Fruit fly (Drosophila melanogaster) whole organism: Measurements from ENCODE around the gene CG10165.

Experiments used
- CG8478 ChIP-seq: fragments of >200 bp; optimal IDR thresholded peaks from 2 replicates; lab custom pipeline; 2018; ENCODE audit warnings: inconsistent platforms
- psq ChIP-seq: fragments of >200 bp; optimal IDR thresholded peaks from 2 replicates; lab custom pipeline; 2017
- usp ChIP-seq: fragments of >200 bp; optimal IDR thresholded peaks from 2 replicates; lab custom pipeline; 2017; ENCODE audit warnings: missing biosample characterization, missing genetic modification characterization, mixed read lengths

DNA sequence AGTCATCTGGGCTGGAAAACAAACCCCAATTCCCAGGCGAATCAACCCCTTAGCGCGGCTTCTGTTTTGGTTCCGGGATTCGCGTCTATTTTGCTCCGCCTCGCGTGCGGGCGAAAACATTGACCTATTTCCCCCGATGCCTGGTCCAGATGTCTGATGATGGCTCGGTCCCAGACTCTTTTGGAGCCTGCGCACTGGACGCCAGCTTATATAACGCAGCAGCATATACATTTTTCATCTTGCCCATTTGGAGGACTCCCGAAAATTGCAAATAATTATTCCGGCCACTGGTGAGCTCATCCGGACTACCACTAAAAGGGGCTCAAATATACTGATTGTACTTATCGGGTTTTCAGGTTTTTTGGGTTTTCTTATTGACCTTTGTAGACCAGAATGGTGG is 14.0 kb downstream of the CG10165 start:
- TF ChIP-seq CG8478 (lab: Kevin White, UChicago): no peak
- TF ChIP-seq usp (GFP tag; lab: Kevin White, UChicago): no peak
- TF ChIP-seq psq (lab: Kevin White, UChicago): no peak
